Worm (Caenorhabditis elegans) whole organism, midembryonic: Measurements from ENCODE around the gene eif-3.G.

ENCODE experiments used
- T22C8.4 ChIP-seq: fragments of 200-800 bp; sonication (Bioruptor generic); IDR thresholded peaks from 2 replicates; pipeline ENCODE4 v1.3.6; 2022; ENCODE audit warnings: missing genetic modification characterization, missing compliant biosample characterization
- cog-1 ChIP-seq: sonication (generic microtip); optimal IDR thresholded peaks from 2 replicates; lab custom pipeline; 2016; ENCODE audit warnings: missing genetic modification characterization, missing compliant biosample characterization
- flt-1 ChIP-seq: fragments of 200-800 bp; sonication (Bioruptor generic); IDR thresholded peaks from 2 replicates; pipeline ENCODE4 v1.3.6; 2022; ENCODE audit warnings: missing genetic modification characterization, missing compliant biosample characterization
- klf-2 ChIP-seq: fragments of 200-800 bp; sonication (Bioruptor generic); conservative IDR thresholded peaks from 2 replicates; pipeline ENCODE4 v1.3.6; 2022; ENCODE audit warnings: missing genetic modification reagents, missing genetic modification characterization, missing compliant biosample characterization
- med-1 ChIP-seq: sonication (generic microtip); optimal IDR thresholded peaks from 2 replicates; lab custom pipeline; 2017; ENCODE audit warnings: missing genetic modification characterization, mild to moderate bottlenecking, missing compliant biosample characterization, antibody characterized with exemption, missing genetic modification reagents; ENCODE audit not compliant: insufficient read depth
- ref-1 ChIP-seq: fragments of 200-800 bp; sonication (Bioruptor generic); conservative IDR thresholded peaks from 2 replicates; pipeline ENCODE4 v1.3.6; 2022; ENCODE audit warnings: missing genetic modification reagents, missing genetic modification characterization, missing compliant biosample characterization
- tab-1 ChIP-seq: fragments of 200-800 bp; sonication (Bioruptor generic); IDR thresholded peaks from 2 replicates; pipeline ENCODE4 v1.3.6; 2022; ENCODE audit warnings: missing genetic modification characterization, missing compliant biosample characterization
- ztf-23 ChIP-seq: fragments of 200-800 bp; sonication (Bioruptor generic); IDR thresholded peaks from 2 replicates; pipeline ENCODE4 v1.3.6; 2022; ENCODE audit warnings: missing genetic modification reagents, missing genetic modification characterization, missing compliant biosample characterization
- ztf-29 ChIP-seq: fragments of 200-800 bp; sonication (Bioruptor generic); IDR thresholded peaks from 2 replicates; pipeline ENCODE4 v1.3.6; 2022; ENCODE audit warnings: missing genetic modification reagents, missing genetic modification characterization, missing compliant biosample characterization

The eif-3.G gene

ce11 chrII:8442717-8443223 is at the start of gene eif-3.G:
TSS of gene eif-3.G (plus strand) at chrII:8442767.
- no peak for TF ChIP-seq klf-2 (GFP tag; lab: Robert Waterston, UW)

DNA sequence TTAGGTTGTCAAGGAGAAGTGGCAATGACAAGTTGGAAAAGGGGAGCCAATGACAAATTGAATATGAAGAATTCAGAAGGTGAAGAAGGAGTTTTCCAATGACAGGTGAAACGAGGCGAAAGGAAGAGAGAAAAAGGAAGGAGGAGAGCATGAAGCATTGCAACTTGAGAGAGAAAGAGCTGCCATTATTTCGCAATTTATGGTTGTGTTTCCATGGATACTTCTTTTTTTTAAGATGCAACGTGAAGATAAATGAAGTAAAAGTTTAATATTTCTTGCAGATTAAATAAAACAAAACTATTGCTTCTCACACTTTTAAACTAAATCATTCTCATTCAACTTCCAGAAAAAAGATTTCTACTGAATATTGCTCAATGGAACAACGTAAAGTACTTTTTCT is 48.4 kb upstream of the eif-3.G start, which contains the start of gene F49E12.8:
Gene F49E12.8 (minus strand): TSS at position 101 of the 400 bp plus-strand sequence.
- TF ChIP-seq ztf-29 (GFP tag; lab: Robert Waterston, UW) (no peak), flt-1 (no peak), klf-2 (GFP tag; lab: Robert Waterston, UW) (no peak), ztf-23 (GFP tag; lab: Robert Waterston, UW) (no peak), med-1 (GFP tag; lab: Kevin White, UChicago) (no peak), tab-1 (GFP tag; lab: Robert Waterston, UW) (no peak), ref-1 (no peak), cog-1 (tag; lab: Kevin White, UChicago) (no peak), T22C8.4 (GFP tag; lab: Robert Waterston, UW) (no peak)

- no peak for TF ChIP-seq tab-1 (GFP tag; lab: Robert Waterston, UW)
- no peak for TF ChIP-seq ref-1
- TF ChIP-seq med-1 (GFP tag; lab: Kevin White, UChicago): no peak
- TF ChIP-seq ztf-23 (GFP tag; lab: Robert Waterston, UW): no peak
- TF ChIP-seq cog-1 (tag; lab: Kevin White, UChicago): no peak
- TF ChIP-seq T22C8.4 (GFP tag; lab: Robert Waterston, UW): no peak
- no peak for TF ChIP-seq flt-1
- no peak for TF ChIP-seq ztf-29 (GFP tag; lab: Robert Waterston, UW)
- TF ChIP-seq klf-2 (GFP tag; lab: Robert Waterston, UW): no peak
These were observed 46.5 kb upstream of the eif-3.G start, which contains the start of gene F49E12.7 for ce11 chrII:8396041-8396440. TSS of gene F49E12.7 (minus strand) at chrII:8396141.

- TF ChIP-seq T22C8.4 (GFP tag; lab: Robert Waterston, UW) (no peak), ztf-23 (GFP tag; lab: Robert Waterston, UW) (no peak), cog-1 (tag; lab: Kevin White, UChicago) (no peak), klf-2 (GFP tag; lab: Robert Waterston, UW) (no peak), ztf-29 (GFP tag; lab: Robert Waterston, UW) (no peak), flt-1 (no peak), ref-1 (no peak), tab-1 (GFP tag; lab: Robert Waterston, UW) (no peak)
These were observed 43.5 kb upstream of the eif-3.G start, which contains the start of gene dod-23 for ce11 chrII:8399064-8399463. TSS of gene dod-23 (minus strand) at chrII:8399164.

DNA sequence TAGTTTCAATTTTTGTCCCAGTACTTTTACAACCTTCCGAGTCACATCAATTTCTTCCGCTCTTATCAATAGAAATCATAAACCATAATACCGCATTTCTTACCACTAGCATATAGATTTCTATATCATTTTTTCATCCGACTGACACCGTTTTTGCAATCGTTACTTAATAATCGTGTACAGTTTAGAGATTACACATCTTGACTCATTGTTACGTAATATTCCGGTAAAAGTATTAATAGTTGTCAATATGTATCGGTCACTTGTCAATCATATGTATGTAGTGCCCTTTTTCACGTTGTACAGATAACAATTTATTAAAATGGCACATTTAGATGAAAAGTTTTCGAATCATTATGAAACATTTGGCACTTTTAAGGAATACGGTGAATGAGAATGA is 42.6 kb upstream of the eif-3.G start:
- TF ChIP-seq cog-1 (tag; lab: Kevin White, UChicago): no peak
- no peak for TF ChIP-seq ztf-23 (GFP tag; lab: Robert Waterston, UW)
- TF ChIP-seq T22C8.4 (GFP tag; lab: Robert Waterston, UW): no peak
- no peak for TF ChIP-seq tab-1 (GFP tag; lab: Robert Waterston, UW)
- TF ChIP-seq med-1 (GFP tag; lab: Kevin White, UChicago): no peak
- no peak for TF ChIP-seq flt-1
- TF ChIP-seq ztf-29 (GFP tag; lab: Robert Waterston, UW): no peak
- TF ChIP-seq ref-1: no peak
- TF ChIP-seq klf-2 (GFP tag; lab: Robert Waterston, UW): no peak

DNA sequence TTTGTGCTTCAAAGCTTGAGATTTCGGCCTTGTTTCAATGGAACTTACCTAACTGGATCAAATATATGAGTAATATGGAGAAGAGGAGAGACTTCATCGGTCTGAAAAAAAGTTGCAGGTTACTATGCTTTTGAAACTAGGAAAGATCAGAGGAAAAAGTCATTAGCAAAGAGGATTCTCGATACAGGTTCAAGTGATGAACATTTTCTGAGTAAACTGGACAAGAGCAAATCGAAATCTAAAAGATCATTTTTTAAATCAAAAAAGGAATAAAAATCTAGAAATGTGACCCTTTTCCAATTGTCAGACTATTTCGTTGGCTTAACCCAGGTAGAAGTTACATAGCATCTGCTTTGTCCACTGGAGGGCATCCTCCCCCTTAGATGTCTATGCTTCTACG is 37.8 kb upstream of the eif-3.G start, which contains the start of gene skpo-1:
Gene skpo-1 (minus strand): TSS at position 101 of the 400 bp plus-strand sequence.
- TF ChIP-seq klf-2 (GFP tag; lab: Robert Waterston, UW) (no peak), ztf-29 (GFP tag; lab: Robert Waterston, UW) (no peak), T22C8.4 (GFP tag; lab: Robert Waterston, UW) (no peak)

DNA sequence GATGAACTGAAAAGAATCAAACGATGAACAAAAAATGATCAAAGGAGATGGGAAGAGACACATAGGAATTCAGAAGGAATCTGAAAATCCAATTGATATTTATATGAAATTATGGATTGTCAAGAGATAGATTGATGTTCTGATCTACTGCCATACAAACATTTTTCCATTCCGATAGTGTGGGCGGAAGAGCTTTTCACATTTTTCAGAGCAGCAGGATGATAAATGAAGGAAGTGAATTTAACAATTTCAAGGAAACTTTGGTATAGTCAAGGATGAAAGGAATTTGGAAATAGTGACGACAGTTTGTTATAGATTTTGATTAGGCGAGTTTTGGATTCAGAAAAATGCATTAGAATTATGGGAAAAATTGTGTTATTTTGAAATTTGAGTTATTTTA is 37.3 kb upstream of the eif-3.G start, which contains the start of gene ubc-24:
Gene ubc-24 (plus strand): TSS at position 301 of the 400 bp plus-strand sequence.
- TF ChIP-seq ztf-23 (GFP tag; lab: Robert Waterston, UW) (no peak), med-1 (GFP tag; lab: Kevin White, UChicago) (no peak), ref-1 (no peak), ztf-29 (GFP tag; lab: Robert Waterston, UW) (no peak), tab-1 (GFP tag; lab: Robert Waterston, UW) (no peak), T22C8.4 (GFP tag; lab: Robert Waterston, UW) (no peak), klf-2 (GFP tag; lab: Robert Waterston, UW) (no peak), cog-1 (tag; lab: Kevin White, UChicago) (no peak), flt-1 (no peak)

DNA sequence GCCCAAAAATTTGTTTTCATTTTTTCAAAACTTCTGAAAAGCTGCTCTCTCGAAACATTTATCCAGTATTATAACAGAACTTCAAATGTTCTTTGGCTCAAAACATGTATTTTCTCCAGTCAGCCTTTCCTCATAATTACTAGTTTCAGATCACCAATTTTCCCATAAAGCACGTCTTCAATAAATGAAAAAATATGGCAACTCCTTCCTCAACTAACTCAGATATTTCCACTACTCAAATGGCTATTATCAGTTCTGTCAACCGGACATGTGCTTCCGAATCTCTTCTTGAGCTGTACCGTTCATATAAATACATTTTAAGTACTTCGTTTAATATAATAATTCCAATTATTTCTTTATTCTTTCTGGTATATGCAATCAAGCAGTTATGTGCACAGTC is 35.1 kb upstream of the eif-3.G start, which contains the start of gene sra-13:
Gene sra-13 (plus strand): TSS at position 195 of the 400 bp plus-strand sequence.
- no peak for TF ChIP-seq ref-1
- no peak for TF ChIP-seq T22C8.4 (GFP tag; lab: Robert Waterston, UW)
- TF ChIP-seq tab-1 (GFP tag; lab: Robert Waterston, UW): no peak
- no peak for TF ChIP-seq flt-1

- TF ChIP-seq klf-2 (GFP tag; lab: Robert Waterston, UW) (no peak), tab-1 (GFP tag; lab: Robert Waterston, UW) (no peak)
These were observed 33.0 kb upstream of the eif-3.G start for ce11 chrII:8409538-8409937.

ce11 chrII:8411002-8411401 is 31.6 kb upstream of the eif-3.G start:
- TF ChIP-seq ztf-29 (GFP tag; lab: Robert Waterston, UW) (no peak), ref-1 (no peak), T22C8.4 (GFP tag; lab: Robert Waterston, UW) (no peak), tab-1 (GFP tag; lab: Robert Waterston, UW) (no peak)
